Fruit fly (Drosophila melanogaster) whole organism: Measurements from ENCODE around the gene CG1161.

ENCODE experiments used
- CG8478 ChIP-seq: fragments of >200 bp; optimal IDR thresholded peaks from 2 replicates; lab custom pipeline; 2018; ENCODE audit warnings: inconsistent platforms
- EcR ChIP-seq, 2 experiments: fragments of >200 bp; optimal IDR thresholded peaks; 2 replicates each; lab custom pipeline; 2017; ENCODE audit warnings: missing biosample characterization in 2 of 2, missing genetic modification characterization in 2 of 2, missing genetic modification reagents in 2 of 2
- psq ChIP-seq: fragments of >200 bp; optimal IDR thresholded peaks from 2 replicates; lab custom pipeline; 2017
- usp ChIP-seq: fragments of >200 bp; optimal IDR thresholded peaks from 2 replicates; lab custom pipeline; 2017; ENCODE audit warnings: missing biosample characterization, missing genetic modification characterization, mixed read lengths

DNA sequence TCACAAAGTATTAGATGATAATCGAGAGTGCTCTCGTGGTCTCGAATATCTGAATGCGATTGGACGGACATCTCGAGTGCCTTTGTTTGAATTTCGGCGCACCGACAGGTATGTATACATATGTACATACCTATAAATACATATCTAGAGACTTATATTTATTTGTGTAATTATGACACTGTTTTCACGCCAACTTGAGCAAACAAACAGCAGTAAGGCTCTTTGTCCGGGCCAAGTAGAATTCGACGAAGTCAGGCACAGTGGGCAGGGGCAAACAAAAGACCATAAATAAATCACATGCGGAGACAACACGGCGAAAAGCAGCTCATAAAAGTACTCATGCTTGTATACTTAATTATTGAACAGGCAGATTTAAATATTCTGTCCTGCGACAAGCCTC is 34.2 kb upstream of the CG1161 start:
- TF ChIP-seq usp (no peak), CG8478 (lab: Kevin White, UChicago) (no peak), psq (no peak), EcR (GFP tag; optimal IDR thresholded peaks at IDR 0.05; lab: Kevin White, UChicago) (no peak)
